Worm (Caenorhabditis elegans): ENCODE results near the gene T24H7.9.

- TF ChIP-seq snpc-4 (GFP tag; optimal IDR thresholded peaks at IDR 0.05): no peak
- TF ChIP-seq snpc-4 (tag; optimal IDR thresholded peaks at IDR 0.05): no peak
- no peak for TF ChIP-seq madf-8 (GFP tag; conservative IDR thresholded peaks at IDR 0.05)
- TF ChIP-seq die-1 (tag; optimal IDR thresholded peaks at IDR 0.05): no peak
- TF ChIP-seq ama-1 (optimal IDR thresholded peaks at IDR 0.05): no peak
- TF ChIP-seq ama-1 (GFP tag; optimal IDR thresholded peaks at IDR 0.05): no peak
- no peak for TF ChIP-seq F57C9.4 (tag; optimal IDR thresholded peaks at IDR 0.05)
- no peak for TF ChIP-seq mes-4 (tag; optimal IDR thresholded peaks at IDR 0.05)
- no peak for TF ChIP-seq ZK185.1 (tag; optimal IDR thresholded peaks at IDR 0.05; ENCODE audit: poor library complexity, severe bottlenecking)
- TF ChIP-seq aptf-3 (GFP tag; IDR thresholded peaks at IDR 0.05): no peak
Measured at ce11 chrII:6263685-6264084, 28.4 kb upstream of the T24H7.9 start, which contains the start of gene F13H8.3.
